Fruit fly (Drosophila melanogaster) whole organism, adult: ENCODE data around the gene arx.

Experiments used
- CG12768 ChIP-seq: fragments of 200-800 bp; sonication (Bioruptor generic); optimal IDR thresholded peaks from 2 replicates; lab custom pipeline; 2017; ENCODE audit warnings: missing biosample characterization, missing genetic modification characterization, mild to moderate bottlenecking, moderate library complexity, missing genetic modification reagents
- CG14711 ChIP-seq: fragments of 200-800 bp; sonication (Bioruptor generic); optimal IDR thresholded peaks from 2 replicates; lab custom pipeline; 2018; ENCODE audit warnings: missing biosample characterization, mild to moderate bottlenecking, missing genetic modification characterization, moderate library complexity
- CG33017 ChIP-seq: fragments of 200-800 bp; sonication (Bioruptor generic); optimal IDR thresholded peaks from 2 replicates; lab custom pipeline; 2018; ENCODE audit warnings: missing biosample characterization, mild to moderate bottlenecking, missing genetic modification characterization, moderate library complexity
- Hr96 ChIP-seq: fragments of 200-800 bp; sonication (Bioruptor generic); optimal IDR thresholded peaks from 2 replicates; lab custom pipeline; 2016; ENCODE audit warnings: missing biosample characterization, missing genetic modification characterization
- Mnt ChIP-seq: fragments of 200-800 bp; sonication (Bioruptor generic); optimal IDR thresholded peaks from 2 replicates; lab custom pipeline; 2016; ENCODE audit warnings: missing biosample characterization, mild to moderate bottlenecking, missing genetic modification characterization
- cic ChIP-seq: fragments of 200-800 bp; sonication (Bioruptor generic); optimal IDR thresholded peaks from 2 replicates; lab custom pipeline; 2017; ENCODE audit warnings: missing biosample characterization, mild to moderate bottlenecking, missing genetic modification characterization, moderate library complexity
- kay ChIP-seq: fragments of 200-800 bp; sonication (Bioruptor generic); peaks from one replicate; lab custom pipeline; 2016; ENCODE audit warnings: missing biosample characterization, missing genetic modification characterization, borderline replicate concordance
- pad ChIP-seq: fragments of 200-800 bp; sonication (Bioruptor generic); optimal IDR thresholded peaks from 3 replicates; lab custom pipeline; 2017; ENCODE audit warnings: missing biosample characterization, missing genetic modification characterization, mild to moderate bottlenecking, moderate library complexity, missing genetic modification reagents

- no peak for TF ChIP-seq CG12768 (GFP tag; lab: Kevin White, UChicago)
- no peak for TF ChIP-seq CG33017
- TF ChIP-seq kay (GFP tag; lab: Kevin White, UChicago), result no peak
- TF ChIP-seq pad, result no peak
- no peak for TF ChIP-seq CG14711
- TF ChIP-seq Mnt (GFP tag; lab: Kevin White, UChicago), result no peak
- TF ChIP-seq Hr96 (GFP tag; lab: Kevin White, UChicago), result no peak
- TF ChIP-seq cic (GFP tag; lab: Kevin White, UChicago), result no peak
These were observed 9.7 kb upstream of the arx start, which contains the start of gene Ir75d for dm6 chr3L:18911082-18911481.
